Fruit fly (Drosophila melanogaster) whole organism, embryonic: ENCODE measurements around the gene CG12974.

Source experiments
- Atf6 ChIP-seq: fragments of 200-800 bp; sonication (Bioruptor generic); IDR thresholded peaks from 2 replicates; pipeline ENCODE4 v1.3.6; 2022; ENCODE audit warnings: missing biosample characterization, missing genetic modification characterization
- B-H1 ChIP-seq: fragments of 200-800 bp; sonication (Bioruptor generic); IDR thresholded peaks from 3 replicates; pipeline ENCODE4 v1.3.6; 2022; ENCODE audit warnings: missing biosample characterization, missing genetic modification characterization
- CG11504 ChIP-seq: fragments of 200-800 bp; sonication (Bioruptor generic); optimal IDR thresholded peaks from 3 replicates; lab custom pipeline; 2019; ENCODE audit warnings: missing biosample characterization, mild to moderate bottlenecking, missing genetic modification characterization, moderate library complexity
- CG14710 ChIP-seq: fragments of 200-800 bp; sonication (Bioruptor generic); optimal IDR thresholded peaks from 3 replicates; lab custom pipeline; 2019; ENCODE audit warnings: missing biosample characterization, mild to moderate bottlenecking, missing genetic modification characterization, moderate library complexity
- CG15269 ChIP-seq: fragments of 200-800 bp; sonication (Bioruptor generic); optimal IDR thresholded peaks from 2 replicates; lab custom pipeline; 2018; ENCODE audit warnings: missing biosample characterization, mild to moderate bottlenecking, missing genetic modification characterization, moderate library complexity
- CG17186 ChIP-seq: fragments of 200-800 bp; sonication (Bioruptor generic); optimal IDR thresholded peaks from 3 replicates; lab custom pipeline; 2017; ENCODE audit warnings: missing biosample characterization, missing genetic modification reagents, missing genetic modification characterization
- CG18476 ChIP-seq: fragments of 200-800 bp; sonication (Bioruptor generic); optimal IDR thresholded peaks from 2 replicates; lab custom pipeline; 2016; ENCODE audit warnings: missing biosample characterization, mild to moderate bottlenecking, missing genetic modification characterization
- CG2199 ChIP-seq: fragments of 200-800 bp; sonication (Bioruptor generic); IDR thresholded peaks from 3 replicates; pipeline ENCODE4 v1.3.6; 2022; ENCODE audit warnings: missing biosample characterization, missing genetic modification characterization
- CG6791 ChIP-seq: fragments of 200-800 bp; sonication (Bioruptor generic); IDR thresholded peaks from 3 replicates; pipeline ENCODE4 v1.3.6; 2022; ENCODE audit warnings: missing biosample characterization, missing genetic modification characterization; ENCODE audit not compliant: partially characterized antibody
- CG7987 ChIP-seq: fragments of 200-800 bp; sonication (Bioruptor generic); optimal IDR thresholded peaks from 2 replicates; lab custom pipeline; 2018; ENCODE audit warnings: missing biosample characterization, mild to moderate bottlenecking, missing genetic modification characterization, moderate library complexity
- CkIIα-i1 ChIP-seq: fragments of 200-800 bp; sonication (Bioruptor generic); IDR thresholded peaks from 2 replicates; pipeline ENCODE4 v1.3.6; 2022; ENCODE audit warnings: missing biosample characterization, missing genetic modification characterization
- Dbx ChIP-seq: fragments of 200-800 bp; sonication (Bioruptor generic); IDR thresholded peaks from 3 replicates; pipeline ENCODE4 v1.3.6; 2022; ENCODE audit warnings: missing biosample characterization, missing genetic modification characterization
- Dfd ChIP-seq, 2 experiments: fragments of >200 bp; optimal IDR thresholded peaks; 2 replicates each; lab custom pipeline; 2017; ENCODE audit warnings: missing biosample characterization in 2 of 2, missing genetic modification characterization in 2 of 2
- Ets65A ChIP-seq: fragments of 200-800 bp; sonication (Bioruptor generic); peaks from one replicate; lab custom pipeline; 2016; ENCODE audit warnings: missing biosample characterization, missing genetic modification characterization
- Fer2 ChIP-seq: fragments of 200-800 bp; sonication (Bioruptor generic); optimal IDR thresholded peaks from 2 replicates; lab custom pipeline; 2018; ENCODE audit warnings: missing biosample characterization, mild to moderate bottlenecking, missing genetic modification characterization, moderate library complexity
- Gsc ChIP-seq: fragments of 200-800 bp; sonication (Bioruptor generic); IDR thresholded peaks from 2 replicates; pipeline ENCODE4 v1.3.6; 2022; ENCODE audit warnings: missing biosample characterization, missing genetic modification characterization
- HHEX ChIP-seq: fragments of 200-800 bp; sonication (Bioruptor generic); optimal IDR thresholded peaks from 3 replicates; lab custom pipeline; 2017; ENCODE audit warnings: missing biosample characterization, mild to moderate bottlenecking, missing genetic modification characterization, missing genetic modification reagents
- HLHmδ ChIP-seq: fragments of 200-800 bp; sonication (Bioruptor generic); optimal IDR thresholded peaks from 2 replicates; lab custom pipeline; 2018; ENCODE audit warnings: missing biosample characterization, mild to moderate bottlenecking, missing genetic modification characterization, moderate library complexity
- Hmr ChIP-seq: fragments of 200-800 bp; sonication (Bioruptor generic); optimal IDR thresholded peaks from 3 replicates; lab custom pipeline; 2017; ENCODE audit warnings: mild to moderate bottlenecking, missing biosample characterization, missing genetic modification reagents, missing genetic modification characterization
- Hr39 ChIP-seq: fragments of >200 bp; optimal IDR thresholded peaks from 2 replicates; lab custom pipeline; 2017
- Hr51 ChIP-seq, 2 experiments: fragments of 200-800 bp; sonication (Bioruptor generic); optimal IDR thresholded peaks; 2 replicates in 1 of 2; 3 replicates in 1 of 2; lab custom pipeline; 2016 to 2018; ENCODE audit warnings: missing biosample characterization in 2 of 2, missing genetic modification characterization in 2 of 2, mild to moderate bottlenecking in 1 of 2, moderate library complexity in 1 of 2
- Hr78 ChIP-seq, 2 experiments: fragments of 200-800 bp in 1 of 2; fragments of >200 bp in 1 of 2; sonication (Bioruptor generic) in 1 of 2; optimal IDR thresholded peaks; 2 replicates each; lab custom pipeline; 2017 to 2019; ENCODE audit warnings: missing biosample characterization in 2 of 2, missing genetic modification characterization in 2 of 2, mild to moderate bottlenecking in 1 of 2, moderate library complexity in 1 of 2
- Med ChIP-seq: fragments of 200-800 bp; sonication (Bioruptor generic); peaks from one replicate; lab custom pipeline; 2016; ENCODE audit warnings: missing biosample characterization, missing genetic modification characterization, mild to moderate bottlenecking, inconsistent platforms, moderate library complexity
- Opbp ChIP-seq: fragments of 200-800 bp; sonication (Bioruptor generic); IDR thresholded peaks from 3 replicates; pipeline ENCODE4 v1.3.6; 2022; ENCODE audit warnings: missing biosample characterization, missing genetic modification characterization; ENCODE audit not compliant: partially characterized antibody
- Optix ChIP-seq: fragments of 200-800 bp; sonication (Bioruptor generic); IDR thresholded peaks from 3 replicates; pipeline ENCODE4 v1.3.6; 2022; ENCODE audit warnings: missing biosample characterization, missing genetic modification characterization
- Rx ChIP-seq: fragments of 200-800 bp; sonication (Bioruptor generic); IDR thresholded peaks from 2 replicates; pipeline ENCODE4 v1.3.6; 2022; ENCODE audit warnings: missing biosample characterization, missing genetic modification characterization
- bbx ChIP-seq: fragments of 200-800 bp; sonication (Bioruptor generic); IDR thresholded peaks from 2 replicates; pipeline ENCODE4 v1.3.6; 2022; ENCODE audit warnings: missing biosample characterization, missing genetic modification characterization; ENCODE audit not compliant: partially characterized antibody
- bigmax ChIP-seq: fragments of 200-800 bp; sonication (Bioruptor generic); optimal IDR thresholded peaks from 2 replicates; lab custom pipeline; 2018; ENCODE audit warnings: missing biosample characterization, mild to moderate bottlenecking, missing genetic modification characterization
- cato ChIP-seq: fragments of 200-800 bp; sonication (Bioruptor generic); optimal IDR thresholded peaks from 2 replicates; lab custom pipeline; 2016; ENCODE audit warnings: missing biosample characterization, missing genetic modification characterization, borderline replicate concordance
- cg ChIP-seq: fragments of 200-800 bp; sonication (Bioruptor generic); optimal IDR thresholded peaks from 3 replicates; lab custom pipeline; 2019; ENCODE audit warnings: missing biosample characterization, mild to moderate bottlenecking, missing genetic modification characterization, moderate library complexity
- crol ChIP-seq: fragments of 200-800 bp; sonication (Bioruptor generic); IDR thresholded peaks from 2 replicates; pipeline ENCODE4 v1.3.6; 2022; ENCODE audit warnings: missing biosample characterization, missing genetic modification characterization
- dpn ChIP-seq, 2 experiments: fragments of 200-800 bp; sonication (Bioruptor generic); optimal IDR thresholded peaks; 3 replicates each; lab custom pipeline; 2016; ENCODE audit warnings: missing biosample characterization in 2 of 2, missing genetic modification characterization in 2 of 2
- gro ChIP-seq: fragments of 200-800 bp; sonication (Bioruptor generic); optimal IDR thresholded peaks from 2 replicates; lab custom pipeline; 2016; ENCODE audit warnings: missing biosample characterization, missing genetic modification characterization
- hth ChIP-seq: fragments of >200 bp; optimal IDR thresholded peaks from 2 replicates; lab custom pipeline; 2017; ENCODE audit warnings: inconsistent platforms
- inv ChIP-seq: fragments of 200-800 bp; sonication (Bioruptor generic); IDR thresholded peaks from 2 replicates; pipeline ENCODE4 v1.3.6; 2022; ENCODE audit warnings: missing biosample characterization, missing genetic modification characterization; ENCODE audit not compliant: partially characterized antibody
- ken ChIP-seq: fragments of 200-800 bp; sonication (Bioruptor generic); IDR thresholded peaks from 3 replicates; pipeline ENCODE4 v1.3.6; 2022; ENCODE audit warnings: missing biosample characterization, missing genetic modification characterization
- mirr ChIP-seq: fragments of 200-800 bp; sonication (Bioruptor generic); optimal IDR thresholded peaks from 3 replicates; lab custom pipeline; 2018; ENCODE audit warnings: missing biosample characterization, mild to moderate bottlenecking, missing genetic modification characterization
- nerfin-2 ChIP-seq: fragments of 200-800 bp; sonication (Bioruptor generic); IDR thresholded peaks from 2 replicates; pipeline ENCODE4 v1.3.6; 2022; ENCODE audit warnings: missing biosample characterization, missing genetic modification characterization; ENCODE audit not compliant: partially characterized antibody
- pros ChIP-seq: fragments of 200-800 bp; sonication (Bioruptor generic); optimal IDR thresholded peaks from 3 replicates; lab custom pipeline; 2019; ENCODE audit warnings: missing biosample characterization, mild to moderate bottlenecking, missing genetic modification characterization, moderate library complexity
- rib ChIP-seq: fragments of 200-800 bp; sonication (Bioruptor generic); IDR thresholded peaks from 2 replicates; pipeline ENCODE4 v1.3.6; 2022; ENCODE audit warnings: missing biosample characterization, missing genetic modification characterization
- slbo ChIP-seq: fragments of 200-800 bp; sonication (Bioruptor generic); IDR thresholded peaks from 2 replicates; pipeline ENCODE4 v1.3.6; 2022; ENCODE audit warnings: missing biosample characterization, missing genetic modification characterization
- tgo ChIP-seq: fragments of 200-800 bp; sonication (Bioruptor generic); IDR thresholded peaks from 3 replicates; pipeline ENCODE4 v1.3.6; 2022; ENCODE audit warnings: missing biosample characterization, missing genetic modification characterization
- tna ChIP-seq: fragments of 200-800 bp; sonication (Bioruptor generic); IDR thresholded peaks from 2 replicates; pipeline ENCODE4 v1.3.6; 2022; ENCODE audit warnings: missing biosample characterization, missing genetic modification characterization; ENCODE audit not compliant: partially characterized antibody
- vnd ChIP-seq: fragments of 200-800 bp; sonication (Bioruptor generic); IDR thresholded peaks from 3 replicates; pipeline ENCODE4 v1.3.6; 2022; ENCODE audit warnings: missing biosample characterization, missing genetic modification characterization; ENCODE audit not compliant: partially characterized antibody
- wdn ChIP-seq: fragments of 200-800 bp; sonication (Bioruptor generic); IDR thresholded peaks from 2 replicates; pipeline ENCODE4 v1.3.6; 2022; ENCODE audit warnings: missing biosample characterization, missing genetic modification characterization
- zen ChIP-seq: fragments of 200-800 bp; sonication (Bioruptor generic); optimal IDR thresholded peaks from 3 replicates; lab custom pipeline; 2018; ENCODE audit warnings: missing biosample characterization, mild to moderate bottlenecking, missing genetic modification characterization, moderate library complexity

Gene CG12974

DNA sequence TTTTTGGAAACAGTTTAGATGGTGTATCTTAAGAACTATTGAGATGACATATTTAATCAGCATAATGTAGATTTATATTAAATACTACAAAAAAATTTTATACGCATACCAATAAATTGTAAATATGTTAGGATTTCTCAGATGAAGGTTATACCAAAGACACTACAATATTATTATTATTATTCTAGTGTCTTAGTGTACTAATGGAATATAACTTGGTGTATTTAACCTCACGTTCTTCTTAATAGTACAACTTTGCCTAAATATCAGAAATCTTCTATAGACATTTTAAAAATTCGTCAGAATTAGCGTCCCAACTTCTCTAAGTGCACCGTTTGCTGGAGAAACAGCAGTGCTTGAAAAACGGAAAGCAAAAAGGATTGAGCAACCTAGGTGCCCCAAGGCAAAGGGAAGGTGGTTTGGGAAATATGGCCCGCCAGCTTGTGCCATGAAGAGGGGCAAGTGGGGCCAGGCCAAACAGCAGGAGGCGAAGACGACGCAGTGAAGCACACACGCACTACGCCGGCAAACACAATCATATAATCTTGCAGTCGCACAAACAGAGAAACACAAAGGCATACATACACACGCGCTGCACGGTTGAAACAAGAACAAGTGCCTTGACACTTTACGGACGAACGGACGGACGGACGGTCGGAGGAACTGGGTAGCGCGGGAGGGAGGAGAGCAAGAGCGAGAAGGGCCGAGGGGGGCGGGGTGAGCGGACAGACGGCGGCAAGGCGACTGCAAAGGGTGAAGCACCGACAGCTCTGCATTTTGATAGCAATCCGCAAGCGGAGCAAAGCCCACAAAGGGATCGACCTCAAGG is 32.6 kb downstream of the CG12974 start:
- TF ChIP-seq CG15269 (tag; lab: Kevin White, UChicago), result no peak
- TF ChIP-seq CG2199 (GFP tag; lab: Robert Waterston, UW), result 0 out of 3 replicates have a peak, but pooled peaks have one; percentile 63
- TF ChIP-seq cg, result peak; percentile 40
- peak; percentile 96 for TF ChIP-seq crol (GFP tag; lab: Robert Waterston, UW)
- TF ChIP-seq Hr78 (GFP tag; optimal IDR thresholded peaks at IDR 0.05; lab: Kevin White, UChicago), result peak in 1 of 2 experiments; percentile 17
- TF ChIP-seq rib, result peak; percentile 62; the same call in 1 of the 2 replicates
- TF ChIP-seq bbx, result peak; percentile 12; the same call in 1 of the 2 replicates
- TF ChIP-seq CG14710 (tag; lab: Kevin White, UChicago), result no peak
- peak; percentile 28 for TF ChIP-seq Hr39 (lab: Kevin White, UChicago)
- 0 out of 3 replicates have a peak, but pooled peaks have one; percentile 24 for TF ChIP-seq vnd (GFP tag; lab: Robert Waterston, UW)
- 0 out of 2 replicates have a peak, but pooled peaks have one; percentile 17 for TF ChIP-seq slbo (GFP tag; lab: Robert Waterston, UW)
- TF ChIP-seq CG17186 (GFP tag; lab: Kevin White, UChicago), result no peak
- TF ChIP-seq Atf6 (GFP tag; lab: Robert Waterston, UW), result no peak
- TF ChIP-seq Med, result peak; percentile 65
- TF ChIP-seq HHEX, result peak; percentile 18
- peak; percentile 5 for TF ChIP-seq Ets65A (GFP tag; lab: Kevin White, UChicago)
- 0 out of 3 replicates have a peak, but pooled peaks have one; percentile 15 for TF ChIP-seq CG6791 (GFP tag; lab: Robert Waterston, UW)
- TF ChIP-seq HLHmδ (GFP tag; lab: Kevin White, UChicago), result peak; percentile 23
- TF ChIP-seq nerfin-2, result 0 out of 2 replicates have a peak, but pooled peaks have one; percentile 9
- TF ChIP-seq gro (GFP tag; lab: Kevin White, UChicago), result no peak

dm6 chr3L:21252525-21252924 is 33.2 kb downstream of the CG12974 start:
- TF ChIP-seq dpn (GFP tag; optimal IDR thresholded peaks at IDR 0.05; lab: Kevin White, UChicago), result no peak
- TF ChIP-seq B-H1, result no peak
- no peak for TF ChIP-seq crol (GFP tag; lab: Robert Waterston, UW)
- no peak for TF ChIP-seq Atf6 (GFP tag; lab: Robert Waterston, UW)
- TF ChIP-seq Optix (GFP tag; lab: Robert Waterston, UW), result no peak
- peak; percentile 58; the same call in 1 of the 3 replicates for TF ChIP-seq Opbp (GFP tag; lab: Robert Waterston, UW)
- peak; percentile 43 for TF ChIP-seq cg
- TF ChIP-seq Dbx, result no peak
- no peak for TF ChIP-seq cato (GFP tag; lab: Kevin White, UChicago)
- no peak for TF ChIP-seq pros (GFP tag; lab: Kevin White, UChicago)
- no peak for TF ChIP-seq mirr (GFP tag; lab: Kevin White, UChicago)
- TF ChIP-seq bigmax (GFP tag; lab: Kevin White, UChicago), result no peak
- TF ChIP-seq CG7987 (GFP tag; lab: Kevin White, UChicago), result no peak
- TF ChIP-seq CG6791 (GFP tag; lab: Robert Waterston, UW), result peak; percentile 38; the same call in 1 of the 3 replicates
- TF ChIP-seq tgo (GFP tag; lab: Robert Waterston, UW), result no peak
- no peak for TF ChIP-seq hth (lab: Kevin White, UChicago)
- no peak for TF ChIP-seq wdn (GFP tag; lab: Robert Waterston, UW)
- no peak for TF ChIP-seq CG18476 (GFP tag; lab: Kevin White, UChicago)
- peak; percentile 77 for TF ChIP-seq Ets65A (GFP tag; lab: Kevin White, UChicago)
- 0 out of 3 replicates have a peak, but pooled peaks have one; percentile 15 for TF ChIP-seq ken (GFP tag; lab: Robert Waterston, UW)
- no peak; the same call in 1 of the 2 replicates for TF ChIP-seq inv (GFP tag; lab: Robert Waterston, UW)
- TF ChIP-seq tna (GFP tag; lab: Robert Waterston, UW), result no peak
- no peak for TF ChIP-seq zen
- TF ChIP-seq Hr51 (GFP tag; optimal IDR thresholded peaks at IDR 0.05; lab: Kevin White, UChicago), result no peak
- no peak for TF ChIP-seq Dfd (GFP tag; optimal IDR thresholded peaks at IDR 0.05; lab: Kevin White, UChicago)
- no peak for TF ChIP-seq CkIIα-i1 (GFP tag; lab: Robert Waterston, UW)
- no peak for TF ChIP-seq Gsc (GFP tag; lab: Robert Waterston, UW)
- no peak for TF ChIP-seq Fer2 (tag; lab: Kevin White, UChicago)
- TF ChIP-seq Rx (GFP tag; lab: Robert Waterston, UW), result 0 out of 2 replicates have a peak, but pooled peaks have one; percentile 20
- no peak for TF ChIP-seq CG11504
- TF ChIP-seq Hmr, result no peak
